Worm (Caenorhabditis elegans): Measurements from ENCODE around the gene timp-1.

ce11 chrV:8223417-8223816, 16.4 kb downstream of the timp-1 start:
- TF ChIP-seq hmg-4 (GFP tag; optimal IDR thresholded peaks at IDR 0.05), result no peak
- TF ChIP-seq ama-1 (optimal IDR thresholded peaks at IDR 0.05), result peak; percentile 22
- no peak for TF ChIP-seq ets-7 (tag; optimal IDR thresholded peaks at IDR 0.05)
- no peak for TF ChIP-seq pes-1 (GFP tag; IDR thresholded peaks at IDR 0.05)
- TF ChIP-seq F13C5.2 (tag; optimal IDR thresholded peaks at IDR 0.05), result no peak
- no peak for TF ChIP-seq B0310.2 (tag; optimal IDR thresholded peaks at IDR 0.05)
- no peak for TF ChIP-seq tra-4 (tag; optimal IDR thresholded peaks at IDR 0.05)
- no peak for TF ChIP-seq scrt-1 (GFP tag; IDR thresholded peaks at IDR 0.05)
- no peak for TF ChIP-seq flt-1 (GFP tag; IDR thresholded peaks at IDR 0.05)
- TF ChIP-seq hnd-1 (tag; optimal IDR thresholded peaks at IDR 0.05), result no peak
- no peak for TF ChIP-seq tbx-11 (GFP tag; IDR thresholded peaks at IDR 0.05)
- TF ChIP-seq sea-1 (GFP tag; conservative IDR thresholded peaks at IDR 0.05), result no peak
